Fruit fly (Drosophila melanogaster) whole organism, larva: ENCODE results near the gene Rcc1.

Experiments used
- noc ChIP-seq: fragments of 200-800 bp; sonication (Bioruptor generic); optimal IDR thresholded peaks from 3 replicates; lab custom pipeline; 2019; ENCODE audit warnings: missing biosample characterization, mild to moderate bottlenecking, missing genetic modification characterization, moderate library complexity

The Rcc1 gene

dm6 chr3L:5954942-5955341 lies 22.4 kb upstream of the Rcc1 start:
- TF ChIP-seq noc (tag; lab: Kevin White, UChicago): no peak

DNA sequence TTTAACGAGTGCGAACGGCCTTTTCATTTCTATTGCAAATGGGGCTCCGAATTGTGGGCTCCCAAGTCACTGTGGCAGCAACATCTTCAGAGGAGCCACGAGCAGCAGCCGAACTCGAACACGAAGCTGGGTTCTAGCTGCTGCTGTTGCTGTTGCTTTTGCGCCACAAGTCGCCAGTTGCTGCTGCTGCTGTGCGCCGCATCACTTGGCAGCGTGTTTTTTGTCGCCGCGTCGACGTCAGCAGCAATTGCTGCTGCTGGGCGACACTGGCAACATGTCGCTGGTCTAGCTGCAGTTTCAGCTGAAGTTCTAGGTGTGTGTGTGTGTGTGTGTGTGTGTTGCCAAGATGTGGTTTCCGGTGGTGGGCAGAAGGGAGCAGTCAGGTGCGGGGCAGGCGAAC lies 20.0 kb upstream of the Rcc1 start:
- no peak for TF ChIP-seq noc (tag; lab: Kevin White, UChicago)

dm6 chr3L:5952132-5952531 lies 19.6 kb upstream of the Rcc1 start:
- no peak for TF ChIP-seq noc (tag; lab: Kevin White, UChicago)

dm6 chr3L:5950467-5950866 lies 17.9 kb upstream of the Rcc1 start, which contains the start of gene Egfrap:
Gene Egfrap, minus strand, starts transcription at chr3L:5950658.
- no peak for TF ChIP-seq noc (tag; lab: Kevin White, UChicago)

DNA sequence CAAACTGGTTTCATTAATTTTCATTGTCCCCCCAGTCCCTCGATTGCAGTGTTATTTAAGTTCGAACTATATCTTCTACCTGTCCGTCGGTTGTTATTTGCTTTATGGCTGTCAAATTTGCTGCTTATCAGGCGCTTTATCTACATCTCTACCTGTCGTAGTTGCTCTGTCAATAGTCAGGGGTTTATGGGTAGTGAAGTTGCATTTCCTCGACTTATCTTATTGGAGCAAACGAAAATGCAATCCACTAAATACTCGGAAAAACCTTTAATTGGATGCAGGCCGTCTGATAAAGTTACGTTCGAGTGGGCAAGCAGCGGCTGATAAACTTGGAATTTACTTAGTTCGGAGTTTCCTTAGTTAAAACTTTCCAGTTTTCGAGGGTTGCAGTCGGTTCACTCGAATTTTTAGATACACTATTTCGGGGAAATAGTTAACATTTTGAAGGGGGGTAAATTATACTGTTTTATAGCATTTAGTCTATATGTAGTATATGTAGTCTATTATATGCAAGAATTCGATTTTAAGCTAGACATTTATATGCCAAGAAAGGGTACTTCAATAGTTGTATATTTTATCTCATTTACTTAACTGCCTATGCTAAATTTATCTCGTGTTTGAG lies 14.6 kb upstream of the Rcc1 start:
- TF ChIP-seq noc (tag; lab: Kevin White, UChicago): no peak

DNA sequence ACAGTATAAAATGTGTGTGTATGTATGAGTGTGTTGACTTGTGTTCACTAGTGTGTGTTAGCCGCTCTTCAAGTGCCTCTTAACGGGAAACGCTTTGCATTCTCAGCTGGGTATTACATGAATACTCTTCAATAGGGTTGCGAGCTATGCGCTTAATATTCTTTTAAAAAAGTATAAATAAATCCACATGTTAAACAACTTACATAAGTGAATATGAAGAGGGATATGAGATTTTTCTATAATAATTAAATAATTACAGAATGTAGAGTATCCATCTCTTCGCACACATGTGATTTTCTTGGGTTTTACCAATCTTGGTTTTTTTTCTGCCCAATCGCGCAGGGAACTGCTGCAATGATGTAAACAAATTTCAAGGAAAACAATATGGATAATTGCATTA lies 13.0 kb upstream of the Rcc1 start:
- TF ChIP-seq noc (tag; lab: Kevin White, UChicago): no peak

dm6 chr3L:5943348-5943904 lies 10.9 kb upstream of the Rcc1 start:
- no peak for TF ChIP-seq noc (tag; lab: Kevin White, UChicago)

- no peak for TF ChIP-seq noc (tag; lab: Kevin White, UChicago)
Measured at dm6 chr3L:5941508-5941907, 8.9 kb upstream of the Rcc1 start.

DNA sequence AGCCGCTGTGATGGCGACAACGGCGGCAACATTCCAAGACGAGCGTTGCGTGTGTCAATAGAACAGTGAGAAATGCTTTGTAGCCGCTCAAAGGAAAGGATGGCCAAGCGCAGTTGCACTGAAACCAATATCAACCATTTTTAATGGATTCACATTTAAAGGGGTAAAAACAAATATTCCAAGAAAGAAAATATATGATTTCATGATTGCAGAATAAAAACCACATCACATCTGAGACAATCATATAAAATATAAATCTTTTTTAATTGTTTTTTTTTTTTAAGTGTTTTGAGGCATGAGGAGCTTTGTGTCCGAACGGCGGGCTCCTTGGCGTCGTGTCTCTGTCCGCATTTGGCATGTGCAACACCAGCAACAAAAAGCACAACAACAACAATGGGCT lies 8.5 kb upstream of the Rcc1 start:
- no peak for TF ChIP-seq noc (tag; lab: Kevin White, UChicago)

dm6 chr3L:5940431-5940830 lies 7.9 kb upstream of the Rcc1 start:
- no peak for TF ChIP-seq noc (tag; lab: Kevin White, UChicago)

DNA sequence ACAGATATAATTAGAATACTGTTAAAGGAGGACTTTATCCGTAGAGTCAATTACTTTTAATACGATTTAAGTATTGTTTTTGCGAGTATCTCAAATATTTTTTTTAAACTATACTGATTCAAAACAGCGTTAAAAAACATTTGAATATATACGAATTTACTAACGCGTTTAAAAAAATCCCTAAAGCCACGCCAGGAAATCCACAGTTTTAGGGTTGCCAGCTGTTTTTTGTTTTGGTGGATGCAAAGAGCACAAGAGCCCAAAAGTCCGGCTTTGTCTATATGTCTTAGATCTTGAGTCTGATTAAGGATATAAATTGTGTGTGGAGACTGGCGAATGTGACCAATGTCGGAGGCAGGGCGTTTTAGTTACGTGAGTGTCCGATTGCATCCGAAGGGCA lies 5.0 kb downstream of the Rcc1 start:
- no peak for TF ChIP-seq noc (tag; lab: Kevin White, UChicago)

dm6 chr3L:5926015-5926988 lies 6.3 kb downstream of the Rcc1 start:
- TF ChIP-seq noc (tag; lab: Kevin White, UChicago): no peak

dm6 chr3L:5923646-5924122 lies 8.9 kb downstream of the Rcc1 start, which contains the start of gene CG33523:
Gene CG33523, plus strand, starts transcription at chr3L:5923862.
- TF ChIP-seq noc (tag; lab: Kevin White, UChicago): peak; percentile 12

- peak; percentile 11 for TF ChIP-seq noc (tag; lab: Kevin White, UChicago)
Measured at dm6 chr3L:5922005-5922685, 10.4 kb downstream of the Rcc1 start, which contains the start of gene CG32407. Gene CG32407, plus strand, starts transcription at chr3L:5922055.

dm6 chr3L:5921216-5921615 lies 11.4 kb downstream of the Rcc1 start, which contains the start of gene PXo:
Gene PXo, minus strand, starts transcription at chr3L:5921316.
- TF ChIP-seq noc (tag; lab: Kevin White, UChicago): no peak
